Fruit fly (Drosophila melanogaster) whole organism, adult: ENCODE results near the gene Msh6.

ENCODE experiments used
- CG7101 ChIP-seq: fragments of 200-800 bp; sonication (Bioruptor generic); optimal IDR thresholded peaks from 2 replicates; lab custom pipeline; 2018; ENCODE audit warnings: missing biosample characterization, mild to moderate bottlenecking, missing genetic modification characterization, moderate library complexity
- Clk ChIP-seq: fragments of 200-800 bp; sonication (Bioruptor generic); optimal IDR thresholded peaks from 2 replicates; lab custom pipeline; 2017; ENCODE audit warnings: missing biosample characterization, missing genetic modification characterization
- cic ChIP-seq: fragments of 200-800 bp; sonication (Bioruptor generic); optimal IDR thresholded peaks from 2 replicates; lab custom pipeline; 2017; ENCODE audit warnings: missing biosample characterization, mild to moderate bottlenecking, missing genetic modification characterization, moderate library complexity
- kay ChIP-seq: fragments of 200-800 bp; sonication (Bioruptor generic); peaks from one replicate; lab custom pipeline; 2016; ENCODE audit warnings: missing biosample characterization, missing genetic modification characterization, borderline replicate concordance
- pad ChIP-seq: fragments of 200-800 bp; sonication (Bioruptor generic); optimal IDR thresholded peaks from 3 replicates; lab custom pipeline; 2017; ENCODE audit warnings: missing biosample characterization, missing genetic modification characterization, mild to moderate bottlenecking, moderate library complexity, missing genetic modification reagents

DNA sequence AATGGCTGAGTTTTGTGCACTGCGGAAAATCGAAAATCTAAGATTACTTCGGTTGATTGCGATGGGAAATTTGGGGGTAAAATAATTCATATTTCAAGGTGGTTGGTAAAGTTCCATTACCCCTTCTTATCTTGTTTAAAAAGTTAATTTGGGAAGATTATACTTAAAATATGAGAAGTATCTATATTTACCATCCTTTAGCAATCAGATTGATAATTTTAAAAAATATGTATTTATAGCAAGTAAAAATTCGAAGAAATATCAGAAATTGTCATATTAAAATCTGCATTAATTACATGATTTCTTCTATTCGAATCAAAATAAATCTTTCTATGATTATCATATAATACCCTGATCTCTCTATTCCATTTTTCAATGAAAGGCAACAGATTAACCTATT lies 37.2 kb upstream of the Msh6 start:
- TF ChIP-seq CG7101 (tag; lab: Kevin White, UChicago) (no peak), pad (GFP tag; lab: Kevin White, UChicago) (no peak), Clk (GFP tag; lab: Kevin White, UChicago) (no peak), kay (GFP tag; lab: Kevin White, UChicago) (no peak), cic (GFP tag; lab: Kevin White, UChicago) (no peak)
